Worm (Caenorhabditis elegans): ENCODE results near the gene bath-36.

Gene bath-36

DNA sequence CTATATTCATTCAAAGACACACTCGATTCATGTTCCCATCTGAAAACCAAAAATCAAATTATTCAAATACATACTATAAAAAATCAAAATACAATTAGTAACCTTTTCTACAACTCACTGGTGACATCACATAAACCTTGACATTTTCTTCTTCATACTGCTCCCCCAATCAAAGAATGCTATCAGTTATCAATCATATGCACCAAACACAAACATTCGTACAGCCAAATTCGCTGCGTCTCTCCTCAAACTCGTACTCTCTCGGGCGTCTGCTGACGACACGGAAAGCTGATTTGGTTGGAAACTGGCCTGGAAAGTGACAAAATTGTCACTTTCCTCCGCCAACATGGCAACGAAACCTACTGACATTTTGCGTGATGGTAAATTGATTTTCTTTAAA lies 4.7 kb downstream of the bath-36 start, which contains the start of gene plc-2 (continued):
- TF ChIP-seq zfh-2 (GFP tag; conservative IDR thresholded peaks at IDR 0.05) (no peak), nfyb-1 (GFP tag; IDR thresholded peaks at IDR 0.05) (0 out of 2 replicates have a peak, but pooled peaks have one; percentile 44), sptf-2 (GFP tag; optimal IDR thresholded peaks at IDR 0.05) (no peak), hmg-1.2 (GFP tag; IDR thresholded peaks at IDR 0.05) (peak; percentile 11; the same call in 1 of the 2 replicates), lin-40 (tag; optimal IDR thresholded peaks at IDR 0.05) (no peak), T07F8.4 (tag; optimal IDR thresholded peaks at IDR 0.05) (no peak), gei-17 (GFP tag; optimal IDR thresholded peaks at IDR 0.05) (no peak), ccch-3 (GFP tag; optimal IDR thresholded peaks at IDR 0.05) (no peak), B0019.2 (GFP tag; conservative IDR thresholded peaks at IDR 0.05) (no peak), Y79H2A.3 (GFP tag; conservative IDR thresholded peaks at IDR 0.05) (no peak), Y53G8AR.9 (GFP tag; conservative IDR thresholded peaks at IDR 0.05) (no peak), bed-1 (GFP tag; IDR thresholded peaks at IDR 0.05) (no peak), ets-4 (GFP tag; optimal IDR thresholded peaks at IDR 0.05) (peak; percentile 25), ztf-26 (tag; optimal IDR thresholded peaks at IDR 0.05) (no peak), F23B12.7 (tag; optimal IDR thresholded peaks at IDR 0.05; ENCODE audit: insufficient read depth) (no peak), hlh-26 (GFP tag; conservative IDR thresholded peaks at IDR 0.05) (no peak), ceh-58 (GFP tag; IDR thresholded peaks at IDR 0.05) (no peak), die-1 (tag; optimal IDR thresholded peaks at IDR 0.05) (no peak), nhr-80 (tag; optimal IDR thresholded peaks at IDR 0.05) (peak; percentile 80), C17E4.6 (GFP tag; IDR thresholded peaks at IDR 0.05) (no peak), lag-1 (GFP tag; IDR thresholded peaks at IDR 0.05) (no peak), tbp1 (GFP tag; optimal IDR thresholded peaks at IDR 0.05) (no peak), Y53F4B.3 (GFP tag; IDR thresholded peaks at IDR 0.05) (no peak), ztf-25 (GFP tag; IDR thresholded peaks at IDR 0.05) (no peak), egl-18 (GFP tag; IDR thresholded peaks at IDR 0.05) (no peak), ztf-18 (tag; optimal IDR thresholded peaks at IDR 0.05) (no peak), pbrm-1 (GFP tag; IDR thresholded peaks at IDR 0.05) (no peak), B0035.1 (tag; optimal IDR thresholded peaks at IDR 0.05) (no peak), attf-5 (GFP tag; optimal IDR thresholded peaks at IDR 0.05) (peak; percentile 5), aptf-2 (GFP tag; conservative IDR thresholded peaks at IDR 0.05) (no peak)

DNA sequence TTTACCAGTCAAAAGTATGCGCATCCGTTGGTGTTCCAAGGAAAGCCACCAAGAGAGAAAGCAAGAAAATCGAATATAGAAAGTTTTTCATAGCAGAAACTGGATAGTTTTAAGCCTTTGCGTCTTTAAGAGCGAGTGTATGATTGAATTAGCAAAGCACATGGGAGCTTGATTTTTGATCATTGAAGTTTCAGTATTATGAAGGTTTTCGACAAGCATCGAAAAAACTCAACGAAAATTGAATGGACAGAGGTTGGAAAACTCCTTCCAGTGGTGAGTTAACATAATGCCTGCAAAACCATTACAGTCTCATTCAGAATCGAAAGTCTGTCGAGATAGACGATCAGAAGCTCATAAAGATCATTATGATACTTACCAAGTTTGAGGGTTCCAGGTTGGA lies 6.2 kb downstream of the bath-36 start, which contains the start of gene Y75B12B.13:
Gene Y75B12B.13, minus strand, starts transcription at position 101 of the 400 bp plus-strand sequence.
- no peak for TF ChIP-seq madf-3 (GFP tag; IDR thresholded peaks at IDR 0.05)
- no peak for TF ChIP-seq mes-4 (tag; optimal IDR thresholded peaks at IDR 0.05)
- TF ChIP-seq B0261.1 (tag; optimal IDR thresholded peaks at IDR 0.05), result no peak
- no peak for TF ChIP-seq lsy-27 (tag; optimal IDR thresholded peaks at IDR 0.05; ENCODE audit: borderline replicate concordance, insufficient read depth)
- TF ChIP-seq lin-26 (GFP tag; IDR thresholded peaks at IDR 0.05), result no peak
- no peak for TF ChIP-seq hsf-1 (GFP tag; IDR thresholded peaks at IDR 0.05)
- no peak for TF ChIP-seq hmg-1.2 (GFP tag; IDR thresholded peaks at IDR 0.05)
- no peak for TF ChIP-seq ztf-26 (tag; optimal IDR thresholded peaks at IDR 0.05)
- no peak for TF ChIP-seq F57A8.1 (GFP tag; optimal IDR thresholded peaks at IDR 0.05)
- TF ChIP-seq him-1 (tag; optimal IDR thresholded peaks at IDR 0.05), result no peak
- TF ChIP-seq madf-8 (GFP tag; conservative IDR thresholded peaks at IDR 0.05), result no peak
- TF ChIP-seq attf-6 (GFP tag; IDR thresholded peaks at IDR 0.05), result no peak
- no peak for TF ChIP-seq hmg-20 (GFP tag; IDR thresholded peaks at IDR 0.05)
- no peak for TF ChIP-seq B0019.2 (GFP tag; conservative IDR thresholded peaks at IDR 0.05)
- no peak for TF ChIP-seq tbx-9 (tag; optimal IDR thresholded peaks at IDR 0.05; ENCODE audit: borderline replicate concordance)
- TF ChIP-seq F23B12.7 (tag; optimal IDR thresholded peaks at IDR 0.05; ENCODE audit: insufficient read depth), result no peak
- no peak for TF ChIP-seq ZK185.1 (tag; optimal IDR thresholded peaks at IDR 0.05; ENCODE audit: poor library complexity, severe bottlenecking)
- TF ChIP-seq dpl-1 (GFP tag; optimal IDR thresholded peaks at IDR 0.05), result no peak
